Fruit fly (Drosophila melanogaster): ENCODE measurements around the gene CG14395.
"Not testable (repeated sequence)": the region's sequence is repeated elsewhere in the genome, so short reads cannot be mapped to it uniquely, and the experiment has no call there.

CG14395 gene

dm6 chr3R:12692497-12692896 is 29.9 kb downstream of the CG14395 start, which contains the start of gene CG31347:
Gene CG31347, minus strand, starts transcription at chr3R:12692597.
- TF ChIP-seq usp (GFP tag; optimal IDR thresholded peaks at IDR 0.05) = no peak
- TF ChIP-seq psq (optimal IDR thresholded peaks at IDR 0.05) = no peak
- no peak for TF ChIP-seq pan (optimal IDR thresholded peaks at IDR 0.05)
- no peak for TF ChIP-seq Dll (optimal IDR thresholded peaks at IDR 0.05)
- TF ChIP-seq CG8478 (optimal IDR thresholded peaks at IDR 0.05) = no peak

dm6 chr3R:12694742-12695141 is 32.1 kb downstream of the CG14395 start, which contains the start of the genes CG14391 and NijC:
Gene CG14391, minus strand, starts transcription at chr3R:12694842.
Gene NijC, plus strand, starts transcription at chr3R:12695129.
- TF ChIP-seq EcR (GFP tag; optimal IDR thresholded peaks at IDR 0.05) = no peak
- no peak for TF ChIP-seq Dll (optimal IDR thresholded peaks at IDR 0.05)
- no peak for TF ChIP-seq CG8478 (optimal IDR thresholded peaks at IDR 0.05)
- no peak for TF ChIP-seq usp (GFP tag; optimal IDR thresholded peaks at IDR 0.05)
- TF ChIP-seq pan (optimal IDR thresholded peaks at IDR 0.05) = no peak
- no peak for TF ChIP-seq psq (optimal IDR thresholded peaks at IDR 0.05)

dm6 chr3R:12697022-12697421 is 34.4 kb downstream of the CG14395 start, which contains the start of gene Past1:
Gene Past1, plus strand, starts transcription at chr3R:12697322.
- TF ChIP-seq Dll (optimal IDR thresholded peaks at IDR 0.05) = no peak
- TF ChIP-seq CG8478 (optimal IDR thresholded peaks at IDR 0.05) = no peak
- no peak for TF ChIP-seq psq (optimal IDR thresholded peaks at IDR 0.05)
- TF ChIP-seq pan (optimal IDR thresholded peaks at IDR 0.05) = no peak
- no peak for TF ChIP-seq EcR (GFP tag; optimal IDR thresholded peaks at IDR 0.05)
- TF ChIP-seq usp (GFP tag; optimal IDR thresholded peaks at IDR 0.05) = no peak

- TF ChIP-seq pan (optimal IDR thresholded peaks at IDR 0.05) = no peak
- TF ChIP-seq usp (GFP tag; optimal IDR thresholded peaks at IDR 0.05) = no peak
Measured at dm6 chr3R:12697571-12698039, 35.0 kb downstream of the CG14395 start.

dm6 chr3R:12698363-12698762 is 35.7 kb downstream of the CG14395 start:
- TF ChIP-seq CG8478 (optimal IDR thresholded peaks at IDR 0.05) (no peak), EcR (GFP tag; optimal IDR thresholded peaks at IDR 0.05) (no peak), usp (GFP tag; optimal IDR thresholded peaks at IDR 0.05) (no peak), psq (optimal IDR thresholded peaks at IDR 0.05) (no peak), Dll (optimal IDR thresholded peaks at IDR 0.05) (no peak), pan (optimal IDR thresholded peaks at IDR 0.05) (no peak)

dm6 chr3R:12699620-12700378 is 37.2 kb downstream of the CG14395 start:
- TF ChIP-seq pan (optimal IDR thresholded peaks at IDR 0.05) = no peak
- no peak for TF ChIP-seq psq (optimal IDR thresholded peaks at IDR 0.05)
- TF ChIP-seq CG8478 (optimal IDR thresholded peaks at IDR 0.05) = no peak
- TF ChIP-seq Dll (optimal IDR thresholded peaks at IDR 0.05) = no peak
- TF ChIP-seq EcR (GFP tag; optimal IDR thresholded peaks at IDR 0.05) = no peak
- TF ChIP-seq usp (GFP tag; optimal IDR thresholded peaks at IDR 0.05) = no peak

dm6 chr3R:12700454-12700853 is 37.8 kb downstream of the CG14395 start:
- TF ChIP-seq Dll (optimal IDR thresholded peaks at IDR 0.05) (no peak), usp (GFP tag; optimal IDR thresholded peaks at IDR 0.05) (no peak), CG8478 (optimal IDR thresholded peaks at IDR 0.05) (no peak)

- no peak for TF ChIP-seq EcR (GFP tag; optimal IDR thresholded peaks at IDR 0.05)
- TF ChIP-seq usp (GFP tag; optimal IDR thresholded peaks at IDR 0.05) = no peak
- no peak for TF ChIP-seq Dll (optimal IDR thresholded peaks at IDR 0.05)
Measured at dm6 chr3R:12701257-12701656, 38.6 kb downstream of the CG14395 start.

dm6 chr3R:12701994-12702494 is 39.4 kb downstream of the CG14395 start:
- no peak for TF ChIP-seq Dll (optimal IDR thresholded peaks at IDR 0.05)
- no peak for TF ChIP-seq EcR (GFP tag; optimal IDR thresholded peaks at IDR 0.05)
- no peak for TF ChIP-seq usp (GFP tag; optimal IDR thresholded peaks at IDR 0.05)
- TF ChIP-seq psq (optimal IDR thresholded peaks at IDR 0.05) = no peak
- no peak for TF ChIP-seq CG8478 (optimal IDR thresholded peaks at IDR 0.05)
- no peak for TF ChIP-seq pan (optimal IDR thresholded peaks at IDR 0.05)

- no peak for TF ChIP-seq EcR (GFP tag; optimal IDR thresholded peaks at IDR 0.05)
- no peak for TF ChIP-seq pan (optimal IDR thresholded peaks at IDR 0.05)
- TF ChIP-seq Dll (optimal IDR thresholded peaks at IDR 0.05) = no peak
- no peak for TF ChIP-seq psq (optimal IDR thresholded peaks at IDR 0.05)
- no peak for TF ChIP-seq usp (GFP tag; optimal IDR thresholded peaks at IDR 0.05)
- TF ChIP-seq CG8478 (optimal IDR thresholded peaks at IDR 0.05) = no peak
Measured at dm6 chr3R:12704861-12705260, 42.2 kb downstream of the CG14395 start, which contains the start of gene CG12279. Gene CG12279, plus strand, starts transcription at chr3R:12705094.

dm6 chr3R:12712178-12713172 is 49.8 kb downstream of the CG14395 start, which contains the start of gene PolQ:
Gene PolQ, minus strand, starts transcription at chr3R:12712299.
- not testable (repeated sequence) for TF ChIP-seq EcR (GFP tag; optimal IDR thresholded peaks at IDR 0.05); Dll (optimal IDR thresholded peaks at IDR 0.05); usp (GFP tag; optimal IDR thresholded peaks at IDR 0.05)

dm6 chr3R:12715253-12715652 is 52.6 kb downstream of the CG14395 start:
- no peak for TF ChIP-seq CG8478 (optimal IDR thresholded peaks at IDR 0.05)
- no peak for TF ChIP-seq pan (optimal IDR thresholded peaks at IDR 0.05)
- TF ChIP-seq usp (GFP tag; optimal IDR thresholded peaks at IDR 0.05) = no peak
- no peak for TF ChIP-seq Dll (optimal IDR thresholded peaks at IDR 0.05)
- no peak for TF ChIP-seq psq (optimal IDR thresholded peaks at IDR 0.05)
- TF ChIP-seq EcR (GFP tag; optimal IDR thresholded peaks at IDR 0.05) = no peak
